Worm (Caenorhabditis elegans): ENCODE results near the gene paqr-2.

DNA sequence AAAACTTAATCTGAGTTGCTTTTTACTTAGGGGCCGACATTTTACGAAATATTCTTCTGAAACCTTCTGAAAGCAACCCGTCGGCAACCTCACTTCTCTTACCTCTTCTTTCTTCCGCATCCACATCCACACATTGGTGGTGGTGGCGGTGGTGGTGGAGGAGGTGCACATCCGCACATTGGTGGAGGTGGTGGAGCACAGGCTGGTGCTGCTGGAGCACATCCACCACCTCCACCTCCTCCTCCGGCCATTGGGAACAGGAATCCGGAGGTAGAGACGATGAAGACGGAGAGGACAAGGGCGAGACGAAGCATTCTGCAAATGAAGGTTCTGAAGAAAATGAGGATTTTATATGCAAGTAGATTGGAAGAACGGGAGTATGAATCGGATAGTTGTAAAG, 34.0 kb upstream of the paqr-2 start, which contains the start of gene grl-22:
- TF ChIP-seq zag-1 (tag; optimal IDR thresholded peaks at IDR 0.05): no peak
- no peak for TF ChIP-seq fos-1 (tag; optimal IDR thresholded peaks at IDR 0.05)
- TF ChIP-seq mab-5 (tag; optimal IDR thresholded peaks at IDR 0.05): no peak
- no peak for TF ChIP-seq unc-39 (tag; optimal IDR thresholded peaks at IDR 0.05)
- TF ChIP-seq nhr-77 (tag; optimal IDR thresholded peaks at IDR 0.05): no peak
